Worm (Caenorhabditis elegans) whole organism, L4 larva: Measurements from ENCODE around the gene fbxa-39.

Experiments
- ctbp-1 ChIP-seq: fragments of 200-800 bp; sonication (Bioruptor generic); IDR thresholded peaks from 2 replicates; pipeline ENCODE4 v1.3.6; 2022; ENCODE audit warnings: missing genetic modification reagents, missing genetic modification characterization, missing compliant biosample characterization
- lin-29 ChIP-seq: fragments of 200-800 bp; sonication (Bioruptor generic); IDR thresholded peaks from 2 replicates; pipeline ENCODE4 v1.3.6; 2022; ENCODE audit warnings: missing genetic modification reagents, missing genetic modification characterization, missing compliant biosample characterization
- nhr-11 ChIP-seq: fragments of 150-350 bp; optimal IDR thresholded peaks from 2 replicates; lab custom pipeline; 2014; ENCODE audit warnings: missing biosample characterization, missing genetic modification characterization
- nhr-76 ChIP-seq: fragments of 150-350 bp; optimal IDR thresholded peaks from 2 replicates; lab custom pipeline; 2014; ENCODE audit warnings: missing biosample characterization, missing genetic modification characterization
- pha-4 ChIP-seq, 2 experiments: fragments of 150-350 bp in 1 of 2; fragments of 200-800 bp in 1 of 2; sonication (Bioruptor generic) in 1 of 2; IDR thresholded peaks in 1 of 2; optimal IDR thresholded peaks in 1 of 2; 2 replicates each; pipeline versions ENCODE4 v1.3.6 to Lab custom; 2014 to 2022; ENCODE audit warnings: missing genetic modification characterization in 2 of 2, missing genetic modification reagents in 2 of 2, missing biosample characterization in 1 of 2, missing compliant biosample characterization in 1 of 2
- saeg-2 ChIP-seq: fragments of 200-800 bp; sonication (Bioruptor generic); IDR thresholded peaks from 2 replicates; pipeline ENCODE4 v1.3.6; 2022; ENCODE audit warnings: missing genetic modification reagents, missing genetic modification characterization, missing compliant biosample characterization
- snpc-4 ChIP-seq: fragments of 150-350 bp; optimal IDR thresholded peaks from 2 replicates; lab custom pipeline; 2014; ENCODE audit warnings: missing biosample characterization, missing genetic modification characterization
- unc-39 ChIP-seq: sonication (generic microtip); optimal IDR thresholded peaks from 2 replicates; lab custom pipeline; 2017; ENCODE audit warnings: missing biosample characterization, missing genetic modification characterization

DNA sequence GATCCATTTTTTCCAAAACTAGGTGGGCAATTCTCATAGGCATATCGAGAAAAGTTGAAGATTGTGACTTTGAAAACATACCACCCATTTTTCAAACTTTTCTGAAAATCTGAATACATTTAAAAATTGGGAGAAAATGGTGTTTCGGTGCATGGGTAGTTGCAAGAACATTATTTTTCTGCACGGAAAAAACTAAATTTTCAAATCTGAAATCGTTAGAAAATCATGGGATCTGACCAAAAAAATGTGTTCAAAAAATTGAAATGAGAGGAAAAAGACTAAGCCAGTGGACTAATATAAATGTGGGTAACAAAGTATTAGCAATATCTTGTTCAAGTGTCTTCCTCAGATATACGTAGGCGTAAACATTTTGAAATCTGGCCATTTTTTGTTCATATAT is 14.0 kb upstream of the fbxa-39 start, which contains the start of gene fbxa-43:
- TF ChIP-seq lin-29 (GFP tag; lab: Robert Waterston, UW) (no peak), nhr-76 (no peak), ctbp-1 (GFP tag; lab: Robert Waterston, UW) (no peak), saeg-2 (no peak), pha-4 (GFP tag; IDR thresholded peaks at IDR 0.05; lab: Robert Waterston, UW) (no peak), pha-4 (tag; optimal IDR thresholded peaks at IDR 0.05; lab: Kevin White, UChicago) (no peak), nhr-11 (tag; lab: Kevin White, UChicago) (no peak), snpc-4 (no peak), unc-39 (tag; lab: Kevin White, UChicago) (no peak)
